Worm (Caenorhabditis elegans): Measurements from ENCODE around the gene Y39F10A.6.
"Not testable (repeated sequence)": the region's sequence is repeated elsewhere in the genome, so short reads cannot be mapped to it uniquely, and the experiment has no call there.

Gene Y39F10A.6

DNA sequence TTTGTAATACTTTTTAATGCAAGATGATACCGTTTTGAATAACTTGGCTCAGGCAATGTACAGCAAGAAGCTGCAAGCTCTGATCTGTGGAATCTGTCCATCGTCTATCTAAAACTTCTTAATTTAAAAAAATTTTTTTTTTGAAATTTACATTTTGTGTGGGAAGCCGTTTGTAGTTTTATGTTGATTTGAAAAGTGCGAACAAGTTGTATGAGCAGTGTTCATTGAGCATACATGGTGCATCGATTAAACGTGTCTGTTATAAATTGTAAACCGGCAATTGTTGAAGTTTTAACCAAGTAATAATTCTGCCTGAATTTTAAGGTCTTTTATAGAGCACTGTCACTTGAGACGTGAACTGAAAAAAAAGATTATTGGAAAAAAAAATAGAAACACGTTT, at the start of gene Y39F10A.6:
Y39F10A.6 (minus strand) TSS at position 101 of the 400 bp plus-strand sequence.
- TF ChIP-seq pes-1 (GFP tag; IDR thresholded peaks at IDR 0.05), result no peak
- no peak for TF ChIP-seq ets-7 (tag; optimal IDR thresholded peaks at IDR 0.05)
- no peak for TF ChIP-seq tra-4 (tag; optimal IDR thresholded peaks at IDR 0.05)
- TF ChIP-seq F13C5.2 (tag; optimal IDR thresholded peaks at IDR 0.05), result no peak
- TF ChIP-seq sea-1 (GFP tag; conservative IDR thresholded peaks at IDR 0.05), result no peak
- no peak for TF ChIP-seq scrt-1 (GFP tag; IDR thresholded peaks at IDR 0.05)
- TF ChIP-seq tbx-11 (GFP tag; IDR thresholded peaks at IDR 0.05), result no peak
- TF ChIP-seq ama-1 (optimal IDR thresholded peaks at IDR 0.05), result no peak
- TF ChIP-seq hmbx-1 (tag; optimal IDR thresholded peaks at IDR 0.05), result no peak
- no peak for TF ChIP-seq hnd-1 (tag; optimal IDR thresholded peaks at IDR 0.05)
- TF ChIP-seq flt-1 (GFP tag; IDR thresholded peaks at IDR 0.05), result no peak
- TF ChIP-seq ceh-36 (tag; optimal IDR thresholded peaks at IDR 0.05), result no peak
- no peak for TF ChIP-seq tbx-37 (GFP tag; conservative IDR thresholded peaks at IDR 0.05)
- TF ChIP-seq hmg-4 (GFP tag; optimal IDR thresholded peaks at IDR 0.05), result no peak
- TF ChIP-seq aly-1 (tag; optimal IDR thresholded peaks at IDR 0.05), result no peak
- TF ChIP-seq ceh-13 (GFP tag; optimal IDR thresholded peaks at IDR 0.05), result no peak

DNA sequence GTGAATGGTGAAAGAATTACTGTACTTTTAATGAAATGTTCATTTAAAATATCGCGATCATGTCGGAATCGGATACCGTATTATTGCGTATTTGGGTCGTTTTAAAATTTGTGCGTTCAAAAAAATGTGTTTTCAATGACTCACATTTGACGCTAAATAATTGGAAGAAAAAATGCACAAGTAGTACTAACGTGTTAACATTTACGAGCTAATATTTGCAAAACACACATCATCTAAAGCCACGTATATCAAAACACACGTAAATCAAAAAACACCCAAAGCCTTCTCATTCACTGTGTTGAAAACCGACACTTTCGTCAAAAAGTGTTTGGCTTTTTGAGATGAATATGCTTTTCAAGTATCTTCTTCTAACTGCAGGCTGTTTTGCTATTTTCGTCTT, 42.1 kb upstream of the Y39F10A.6 start, which contains the start of gene F28A10.1:
F28A10.1 (plus strand) TSS at position 301 of the 400 bp plus-strand sequence.
- TF ChIP-seq hmbx-1 (tag; optimal IDR thresholded peaks at IDR 0.05) (no peak), sea-1 (GFP tag; conservative IDR thresholded peaks at IDR 0.05) (no peak), hmg-4 (GFP tag; optimal IDR thresholded peaks at IDR 0.05) (no peak), ama-1 (optimal IDR thresholded peaks at IDR 0.05) (no peak)

DNA sequence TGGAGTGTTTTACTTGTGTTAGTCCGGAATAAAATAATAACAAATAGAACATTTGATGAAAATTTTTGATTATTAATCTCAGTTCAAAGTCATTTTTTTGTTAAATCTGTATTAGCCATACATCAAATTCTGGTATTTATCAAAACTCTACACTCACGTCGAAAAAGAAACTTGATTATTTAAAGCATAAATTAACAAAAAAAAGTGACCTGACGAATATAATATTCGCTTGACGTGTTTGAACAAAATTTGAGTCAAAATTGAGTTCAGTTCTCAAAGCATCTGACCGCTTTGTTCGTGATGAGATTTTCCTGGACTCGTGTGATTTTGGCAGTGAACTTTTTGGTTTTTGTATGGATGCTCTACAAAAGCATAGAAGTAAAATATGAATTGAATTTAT, 40.1 kb upstream of the Y39F10A.6 start, which contains the start of gene F46F5.10:
F46F5.10 (plus strand) TSS at position 301 of the 400 bp plus-strand sequence.
- TF ChIP-seq aly-1 (tag; optimal IDR thresholded peaks at IDR 0.05) (no peak), ceh-13 (GFP tag; optimal IDR thresholded peaks at IDR 0.05) (no peak), hnd-1 (tag; optimal IDR thresholded peaks at IDR 0.05) (no peak), hmbx-1 (tag; optimal IDR thresholded peaks at IDR 0.05) (no peak), tbx-11 (GFP tag; IDR thresholded peaks at IDR 0.05) (no peak), flt-1 (GFP tag; IDR thresholded peaks at IDR 0.05) (no peak), hmg-4 (GFP tag; optimal IDR thresholded peaks at IDR 0.05) (no peak)

DNA sequence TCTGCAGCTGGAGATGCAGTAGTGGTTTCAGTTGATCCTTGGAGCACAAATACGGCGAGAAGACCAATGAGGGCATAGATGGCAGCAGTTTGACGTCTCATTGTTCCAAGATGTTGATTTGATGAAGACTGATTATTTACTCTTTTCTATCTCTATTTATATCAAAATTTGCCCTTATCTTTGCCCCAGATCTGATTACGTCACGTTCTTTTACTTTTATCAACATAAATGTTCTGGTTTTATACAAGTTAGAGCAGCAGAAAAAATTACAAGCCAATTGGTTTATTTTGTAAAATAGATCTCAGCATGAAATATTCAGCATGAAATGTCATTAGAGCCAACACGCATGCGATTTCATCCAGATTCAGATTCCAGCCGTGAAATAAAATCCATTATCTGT, 39.3 kb upstream of the Y39F10A.6 start, which contains the start of gene msrp-4:
msrp-4 (minus strand) TSS at position 101 of the 400 bp plus-strand sequence.
- TF ChIP-seq pes-1 (GFP tag; IDR thresholded peaks at IDR 0.05); ceh-13 (GFP tag; optimal IDR thresholded peaks at IDR 0.05); aly-1 (tag; optimal IDR thresholded peaks at IDR 0.05): not testable (repeated sequence)

DNA sequence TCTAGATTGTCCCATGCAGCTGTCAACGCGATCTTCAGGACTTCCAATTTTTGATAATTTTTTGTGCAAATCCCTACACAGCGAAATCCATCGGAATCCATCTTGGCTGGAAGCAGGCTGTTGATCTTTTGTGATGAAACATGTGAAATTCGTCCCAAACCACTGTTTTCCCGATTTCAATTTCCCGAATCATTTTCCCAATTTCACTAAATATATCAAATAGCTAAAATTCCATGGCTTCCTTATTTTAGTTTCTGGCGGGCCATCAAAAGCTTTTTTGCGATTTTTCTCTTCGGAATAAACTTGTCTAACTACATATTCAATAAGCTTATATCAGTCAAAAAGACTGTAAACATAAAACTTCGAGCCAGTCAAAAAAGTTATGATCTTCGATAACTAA, 38.1 kb upstream of the Y39F10A.6 start, which contains the start of gene F46F5.8:
F46F5.8 (minus strand) TSS at position 101 of the 400 bp plus-strand sequence.
- TF ChIP-seq ama-1 (optimal IDR thresholded peaks at IDR 0.05) (no peak), hnd-1 (tag; optimal IDR thresholded peaks at IDR 0.05) (no peak), B0310.2 (tag; optimal IDR thresholded peaks at IDR 0.05) (no peak)

DNA sequence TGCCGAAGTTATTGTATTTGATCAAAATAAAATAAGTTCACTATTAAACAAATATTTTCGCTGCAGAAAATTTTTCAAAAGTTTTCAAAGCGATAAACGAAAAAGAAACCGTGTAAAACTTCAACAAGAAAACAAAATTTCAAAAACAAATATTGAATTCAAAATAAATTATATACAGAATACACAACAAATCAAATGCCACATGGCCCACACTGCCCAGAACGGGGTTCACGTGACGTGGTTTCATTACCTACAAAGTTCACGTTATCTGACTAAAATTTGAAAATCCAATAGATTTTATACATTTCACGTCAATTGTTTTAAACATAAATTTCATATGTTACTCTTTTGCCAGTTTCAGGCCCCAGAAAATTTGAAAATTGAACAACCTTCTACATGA, 37.1 kb upstream of the Y39F10A.6 start, which contains the start of gene F46F5.7:
F46F5.7 (minus strand) TSS at position 101 of the 400 bp plus-strand sequence.
- TF ChIP-seq aly-1 (tag; optimal IDR thresholded peaks at IDR 0.05) (no peak), tbx-11 (GFP tag; IDR thresholded peaks at IDR 0.05) (no peak), sea-1 (GFP tag; conservative IDR thresholded peaks at IDR 0.05) (no peak), F13C5.2 (tag; optimal IDR thresholded peaks at IDR 0.05) (no peak), tra-4 (tag; optimal IDR thresholded peaks at IDR 0.05) (no peak), B0310.2 (tag; optimal IDR thresholded peaks at IDR 0.05) (no peak), ets-7 (tag; optimal IDR thresholded peaks at IDR 0.05) (no peak), pes-1 (GFP tag; IDR thresholded peaks at IDR 0.05) (no peak), ceh-36 (tag; optimal IDR thresholded peaks at IDR 0.05) (no peak), hmbx-1 (tag; optimal IDR thresholded peaks at IDR 0.05) (no peak), flt-1 (GFP tag; IDR thresholded peaks at IDR 0.05) (no peak), hnd-1 (tag; optimal IDR thresholded peaks at IDR 0.05) (no peak), tbx-37 (GFP tag; conservative IDR thresholded peaks at IDR 0.05) (no peak), ama-1 (optimal IDR thresholded peaks at IDR 0.05) (no peak), ceh-13 (GFP tag; optimal IDR thresholded peaks at IDR 0.05) (no peak)

DNA sequence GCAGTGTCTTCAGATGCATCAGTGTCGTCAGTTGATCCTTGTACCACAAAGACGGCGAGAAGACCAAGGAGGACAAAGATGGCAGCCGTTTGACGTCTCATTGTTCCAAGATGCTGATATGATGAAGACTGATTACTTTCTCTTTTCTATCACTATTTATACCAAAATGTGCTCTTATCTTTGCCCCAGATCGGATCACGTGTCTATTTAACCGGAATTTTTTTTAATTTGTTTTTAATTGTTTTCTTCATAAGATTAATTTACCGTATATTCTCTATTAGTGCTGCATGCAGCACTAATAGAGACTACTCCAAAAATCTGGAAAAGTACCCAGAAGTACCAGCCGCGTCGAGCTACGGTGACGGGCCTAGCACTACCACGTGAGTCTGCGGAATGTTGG, 31.3 kb upstream of the Y39F10A.6 start, which contains the start of gene msrp-3:
msrp-3 (minus strand) TSS at position 101 of the 400 bp plus-strand sequence.
- TF ChIP-seq F13C5.2 (tag; optimal IDR thresholded peaks at IDR 0.05) (no peak), hmbx-1 (tag; optimal IDR thresholded peaks at IDR 0.05) (no peak), scrt-1 (GFP tag; IDR thresholded peaks at IDR 0.05) (no peak)

DNA sequence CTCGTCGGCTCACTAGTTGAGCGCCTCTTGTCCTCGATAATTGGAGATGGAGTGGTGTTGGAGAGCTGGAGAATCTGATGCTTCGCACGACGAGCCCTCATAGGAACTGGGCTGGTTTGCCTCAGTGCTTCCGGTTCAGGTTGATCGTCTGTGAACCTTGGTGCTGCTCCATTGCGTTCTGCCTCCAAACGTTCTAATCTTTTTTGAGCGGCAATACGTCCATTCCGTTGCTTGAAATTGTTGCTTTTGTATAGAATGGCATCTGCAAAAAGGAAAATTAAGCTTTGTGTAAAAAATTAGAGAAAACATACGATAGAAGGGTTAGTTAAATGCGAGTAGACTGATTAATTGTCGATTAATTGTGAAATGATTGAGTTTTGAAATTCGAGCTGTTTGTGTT, 29.5 kb upstream of the Y39F10A.6 start, which contains the start of gene F46F5.5:
F46F5.5 (minus strand) TSS at position 101 of the 400 bp plus-strand sequence.
- TF ChIP-seq ama-1 (optimal IDR thresholded peaks at IDR 0.05) (no peak), B0310.2 (tag; optimal IDR thresholded peaks at IDR 0.05) (no peak), hnd-1 (tag; optimal IDR thresholded peaks at IDR 0.05) (no peak), ceh-13 (GFP tag; optimal IDR thresholded peaks at IDR 0.05) (no peak), flt-1 (GFP tag; IDR thresholded peaks at IDR 0.05) (no peak), tbx-11 (GFP tag; IDR thresholded peaks at IDR 0.05) (no peak), tra-4 (tag; optimal IDR thresholded peaks at IDR 0.05) (no peak), hmbx-1 (tag; optimal IDR thresholded peaks at IDR 0.05) (no peak), sea-1 (GFP tag; conservative IDR thresholded peaks at IDR 0.05) (no peak), F13C5.2 (tag; optimal IDR thresholded peaks at IDR 0.05) (no peak), hmg-4 (GFP tag; optimal IDR thresholded peaks at IDR 0.05) (no peak), pes-1 (GFP tag; IDR thresholded peaks at IDR 0.05) (no peak), tbx-37 (GFP tag; conservative IDR thresholded peaks at IDR 0.05) (no peak), scrt-1 (GFP tag; IDR thresholded peaks at IDR 0.05) (no peak), aly-1 (tag; optimal IDR thresholded peaks at IDR 0.05) (no peak)
